Fruit fly (Drosophila melanogaster) whole organism, embryonic: ENCODE data around the gene dally.

ENCODE experiments used
- Adf1 ChIP-seq: fragments of 200-800 bp; sonication (Bioruptor generic); IDR thresholded peaks from 2 replicates; pipeline ENCODE4 v1.3.6; 2022; ENCODE audit warnings: missing biosample characterization, missing genetic modification characterization
- BtbVII ChIP-seq: fragments of 200-800 bp; sonication (Bioruptor generic); optimal IDR thresholded peaks from 3 replicates; lab custom pipeline; 2017; ENCODE audit warnings: missing biosample characterization, mild to moderate bottlenecking, missing genetic modification characterization
- CG10366 ChIP-seq: fragments of 200-800 bp; sonication (Bioruptor generic); IDR thresholded peaks from 2 replicates; pipeline ENCODE4 v1.3.6; 2022; ENCODE audit warnings: missing biosample characterization, missing genetic modification characterization
- CG12299 ChIP-seq: fragments of 200-800 bp; sonication (Bioruptor generic); optimal IDR thresholded peaks from 2 replicates; lab custom pipeline; 2018; ENCODE audit warnings: missing biosample characterization, mild to moderate bottlenecking, missing genetic modification characterization
- CG12769 ChIP-seq: fragments of 200-800 bp; sonication (Bioruptor generic); optimal IDR thresholded peaks from 2 replicates; lab custom pipeline; 2019; ENCODE audit warnings: missing biosample characterization, mild to moderate bottlenecking, missing genetic modification characterization, moderate library complexity
- CG15514 ChIP-seq: fragments of 200-800 bp; sonication (Bioruptor generic); optimal IDR thresholded peaks from 3 replicates; lab custom pipeline; 2017; ENCODE audit warnings: missing biosample characterization, missing genetic modification characterization, mild to moderate bottlenecking, moderate library complexity, missing genetic modification reagents
- CG16813 ChIP-seq: fragments of 200-800 bp; sonication (Bioruptor generic); IDR thresholded peaks from 3 replicates; pipeline ENCODE4 v1.3.6; 2022; ENCODE audit warnings: missing biosample characterization, missing genetic modification characterization; ENCODE audit not compliant: partially characterized antibody
- CG1832 ChIP-seq: fragments of 200-800 bp; sonication (Bioruptor generic); optimal IDR thresholded peaks from 2 replicates; lab custom pipeline; 2017; ENCODE audit warnings: missing biosample characterization, mild to moderate bottlenecking, missing genetic modification characterization, inconsistent platforms
- CG2875 ChIP-seq: fragments of 200-800 bp; sonication (Bioruptor generic); optimal IDR thresholded peaks from 2 replicates; lab custom pipeline; 2017; ENCODE audit warnings: missing biosample characterization, mild to moderate bottlenecking, missing genetic modification characterization, missing genetic modification reagents
- CG32772 ChIP-seq: fragments of 200-800 bp; sonication (Bioruptor generic); IDR thresholded peaks from 2 replicates; pipeline ENCODE4 v1.3.6; 2022; ENCODE audit warnings: missing biosample characterization, missing genetic modification characterization
- CG4424 ChIP-seq: fragments of 200-800 bp; sonication (Bioruptor generic); optimal IDR thresholded peaks from 3 replicates; lab custom pipeline; 2016; ENCODE audit warnings: missing biosample characterization, missing genetic modification characterization
- CG4820 ChIP-seq: fragments of 200-800 bp; sonication (Bioruptor generic); optimal IDR thresholded peaks from 3 replicates; lab custom pipeline; 2016; ENCODE audit warnings: missing biosample characterization, missing genetic modification characterization
- CG6175 ChIP-seq: fragments of 200-800 bp; sonication (Bioruptor generic); IDR thresholded peaks from 3 replicates; pipeline ENCODE4 v1.3.6; 2022; ENCODE audit warnings: missing biosample characterization, missing genetic modification characterization
- CG6765 ChIP-seq: fragments of 200-800 bp; sonication (Bioruptor generic); optimal IDR thresholded peaks from 3 replicates; lab custom pipeline; 2017; ENCODE audit warnings: missing biosample characterization, mild to moderate bottlenecking, missing genetic modification characterization
- CG8944 ChIP-seq: fragments of 200-800 bp; sonication (Bioruptor generic); optimal IDR thresholded peaks from 3 replicates; lab custom pipeline; 2016; ENCODE audit warnings: missing biosample characterization, missing genetic modification characterization
- CG9727 ChIP-seq: fragments of 200-800 bp; sonication (Bioruptor generic); optimal IDR thresholded peaks from 3 replicates; lab custom pipeline; 2017; ENCODE audit warnings: missing biosample characterization, mild to moderate bottlenecking, missing genetic modification characterization
- CTCF ChIP-seq: fragments of 200-800 bp; sonication (Bioruptor generic); optimal IDR thresholded peaks from 2 replicates; lab custom pipeline; 2017; ENCODE audit warnings: missing biosample characterization, mild to moderate bottlenecking, missing genetic modification characterization, moderate library complexity
- CrebB ChIP-seq: fragments of 200-800 bp; sonication (Bioruptor generic); optimal IDR thresholded peaks from 3 replicates; lab custom pipeline; 2018; ENCODE audit warnings: missing biosample characterization, mild to moderate bottlenecking, missing genetic modification characterization
- Dbx ChIP-seq: fragments of 200-800 bp; sonication (Bioruptor generic); IDR thresholded peaks from 3 replicates; pipeline ENCODE4 v1.3.6; 2022; ENCODE audit warnings: missing biosample characterization, missing genetic modification characterization
- Dp ChIP-seq: fragments of 200-800 bp; sonication (Bioruptor generic); optimal IDR thresholded peaks from 2 replicates; lab custom pipeline; 2018; ENCODE audit warnings: missing biosample characterization, mild to moderate bottlenecking, missing genetic modification characterization, moderate library complexity
- Dref ChIP-seq: fragments of 200-800 bp; sonication (Bioruptor generic); IDR thresholded peaks from 2 replicates; pipeline ENCODE4 v1.3.6; 2022; ENCODE audit warnings: missing biosample characterization, missing genetic modification characterization
- Drgx ChIP-seq: fragments of 200-800 bp; sonication (Bioruptor generic); IDR thresholded peaks from 2 replicates; pipeline ENCODE4 v1.3.6; 2022; ENCODE audit warnings: missing biosample characterization, missing genetic modification characterization
- Elba2 ChIP-seq: fragments of 200-800 bp; sonication (Bioruptor generic); optimal IDR thresholded peaks from 3 replicates; lab custom pipeline; 2016; ENCODE audit warnings: missing biosample characterization, missing genetic modification characterization
- Ets65A ChIP-seq: fragments of 200-800 bp; sonication (Bioruptor generic); peaks from one replicate; lab custom pipeline; 2016; ENCODE audit warnings: missing biosample characterization, missing genetic modification characterization
- Ets97D ChIP-seq: fragments of 200-800 bp; sonication (Bioruptor generic); optimal IDR thresholded peaks from 3 replicates; lab custom pipeline; 2016; ENCODE audit warnings: missing biosample characterization, missing genetic modification characterization
- Gsc ChIP-seq: fragments of 200-800 bp; sonication (Bioruptor generic); IDR thresholded peaks from 2 replicates; pipeline ENCODE4 v1.3.6; 2022; ENCODE audit warnings: missing biosample characterization, missing genetic modification characterization
- Gug ChIP-seq: fragments of 200-800 bp; sonication (Bioruptor generic); IDR thresholded peaks from 4 replicates; pipeline ENCODE4 v1.3.6; 2022; ENCODE audit warnings: missing biosample characterization, missing genetic modification characterization
- Med ChIP-seq: fragments of 200-800 bp; sonication (Bioruptor generic); peaks from one replicate; lab custom pipeline; 2016; ENCODE audit warnings: missing biosample characterization, missing genetic modification characterization, mild to moderate bottlenecking, inconsistent platforms, moderate library complexity
- NC2β ChIP-seq: fragments of 200-800 bp; sonication (Bioruptor generic); optimal IDR thresholded peaks from 2 replicates; lab custom pipeline; 2016; ENCODE audit warnings: missing biosample characterization, missing genetic modification characterization
- NFAT ChIP-seq: fragments of 200-800 bp; sonication (Bioruptor generic); IDR thresholded peaks from 2 replicates; pipeline ENCODE4 v1.3.6; 2022; ENCODE audit warnings: missing biosample characterization, missing genetic modification characterization
- Spps ChIP-seq: fragments of 200-800 bp; sonication (Bioruptor generic); optimal IDR thresholded peaks from 2 replicates; lab custom pipeline; 2018; ENCODE audit warnings: missing biosample characterization, mild to moderate bottlenecking, missing genetic modification characterization
- bcd ChIP-seq: fragments of 200-800 bp; sonication (Bioruptor generic); optimal IDR thresholded peaks from 2 replicates; lab custom pipeline; 2017; ENCODE audit warnings: missing biosample characterization, mild to moderate bottlenecking, missing genetic modification characterization
- cas ChIP-seq: fragments of 200-800 bp; sonication (Bioruptor generic); IDR thresholded peaks from 2 replicates; pipeline ENCODE4 v1.3.6; 2022; ENCODE audit warnings: missing biosample characterization, missing genetic modification characterization
- disco-r ChIP-seq: fragments of 200-800 bp; sonication (Bioruptor generic); optimal IDR thresholded peaks from 2 replicates; lab custom pipeline; 2016; ENCODE audit warnings: missing biosample characterization, missing genetic modification characterization
- eve ChIP-seq, 2 experiments: fragments of >200 bp; optimal IDR thresholded peaks; 2 replicates each; lab custom pipeline; 2017; ENCODE audit warnings: missing biosample characterization in 2 of 2, missing genetic modification characterization in 2 of 2
- hth ChIP-seq: fragments of >200 bp; optimal IDR thresholded peaks from 2 replicates; lab custom pipeline; 2017; ENCODE audit warnings: inconsistent platforms
- jumu ChIP-seq: fragments of 200-800 bp; sonication (Bioruptor generic); optimal IDR thresholded peaks from 3 replicates; lab custom pipeline; 2016; ENCODE audit warnings: missing biosample characterization, missing genetic modification characterization
- kah ChIP-seq: fragments of 200-800 bp; sonication (Bioruptor generic); optimal IDR thresholded peaks from 2 replicates; lab custom pipeline; 2018; ENCODE audit warnings: missing biosample characterization, mild to moderate bottlenecking, missing genetic modification characterization
- ken ChIP-seq: fragments of 200-800 bp; sonication (Bioruptor generic); IDR thresholded peaks from 3 replicates; pipeline ENCODE4 v1.3.6; 2022; ENCODE audit warnings: missing biosample characterization, missing genetic modification characterization
- knrl ChIP-seq: fragments of 200-800 bp; sonication (Bioruptor generic); IDR thresholded peaks from 3 replicates; pipeline ENCODE4 v1.3.6; 2022; ENCODE audit warnings: missing biosample characterization, missing genetic modification characterization; ENCODE audit not compliant: partially characterized antibody
- nom ChIP-seq: fragments of 200-800 bp; sonication (Bioruptor generic); optimal IDR thresholded peaks from 2 replicates; lab custom pipeline; 2017; ENCODE audit warnings: missing biosample characterization, missing genetic modification characterization, mild to moderate bottlenecking, moderate library complexity, missing genetic modification reagents
- pan ChIP-seq, 4 experiments: fragments of >200 bp in 3 of 4; fragments of 200-800 bp in 1 of 4; sonication (Bioruptor generic) in 1 of 4; optimal IDR thresholded peaks in 3 of 4; IDR thresholded peaks in 1 of 4; 2 replicates each; pipeline versions ENCODE4 v1.3.6 to Lab custom; 2017 to 2022; ENCODE audit warnings: missing biosample characterization in 2 of 4, missing genetic modification characterization in 2 of 4, mixed read lengths in 1 of 4
- pita ChIP-seq: fragments of 200-800 bp; sonication (Bioruptor generic); optimal IDR thresholded peaks from 2 replicates; lab custom pipeline; 2017; ENCODE audit warnings: missing biosample characterization, mild to moderate bottlenecking, missing genetic modification characterization
- sd ChIP-seq: fragments of 200-800 bp; sonication (Bioruptor generic); optimal IDR thresholded peaks from 3 replicates; lab custom pipeline; 2018; ENCODE audit warnings: missing biosample characterization, mild to moderate bottlenecking, missing genetic modification characterization, moderate library complexity
- so ChIP-seq: fragments of 200-800 bp; sonication (Bioruptor generic); IDR thresholded peaks from 3 replicates; pipeline ENCODE4 v1.3.6; 2022; ENCODE audit warnings: missing biosample characterization, missing genetic modification characterization
- toy ChIP-seq: fragments of 200-800 bp; sonication (Bioruptor generic); IDR thresholded peaks from 2 replicates; pipeline ENCODE4 v1.3.6; 2022; ENCODE audit warnings: missing biosample characterization, missing genetic modification characterization
- ttk ChIP-seq: fragments of 200-800 bp; sonication (Bioruptor generic); IDR thresholded peaks from 2 replicates; pipeline ENCODE4 v2.1.2; 2022; ENCODE audit warnings: missing biosample characterization, missing genetic modification characterization
- tup ChIP-seq: fragments of 200-800 bp; sonication (Bioruptor generic); optimal IDR thresholded peaks from 2 replicates; lab custom pipeline; 2016; ENCODE audit warnings: missing biosample characterization, mild to moderate bottlenecking, missing genetic modification characterization, moderate library complexity
- zf30C ChIP-seq: fragments of 200-800 bp; sonication (Bioruptor generic); optimal IDR thresholded peaks from 3 replicates; lab custom pipeline; 2018; ENCODE audit warnings: missing biosample characterization, mild to moderate bottlenecking, missing genetic modification characterization
- zfh1 ChIP-seq: fragments of 200-800 bp; sonication (Bioruptor generic); IDR thresholded peaks from 3 replicates; pipeline ENCODE4 v1.3.6; 2022; ENCODE audit warnings: missing biosample characterization, missing genetic modification characterization
- zfh2 ChIP-seq: fragments of 200-800 bp; sonication (Bioruptor generic); optimal IDR thresholded peaks from 2 replicates; lab custom pipeline; 2016; ENCODE audit warnings: missing biosample characterization, missing genetic modification characterization

dally gene

dm6 chr3L:8912332-8912731 lies 85.0 kb downstream of the dally start, which contains the start of the genes Tsp66E and mfr (continued):
- TF ChIP-seq CG6765 = peak; percentile 24
- no peak for TF ChIP-seq CG4424 (GFP tag; lab: Kevin White, UChicago)
- TF ChIP-seq Gsc (GFP tag; lab: Robert Waterston, UW) = no peak
- no peak for TF ChIP-seq CG32772 (GFP tag; lab: Robert Waterston, UW)
- no peak for TF ChIP-seq CG4820 (GFP tag; lab: Kevin White, UChicago)
- no peak for TF ChIP-seq disco-r (GFP tag; lab: Kevin White, UChicago)
- peak; percentile 3 for TF ChIP-seq Dp (GFP tag; lab: Kevin White, UChicago)
- TF ChIP-seq eve (GFP tag; optimal IDR thresholded peaks at IDR 0.05; lab: Kevin White, UChicago) = no peak
- TF ChIP-seq pan (optimal IDR thresholded peaks at IDR 0.05; lab: Kevin White, UChicago) = no peak
- peak in 1 of 2 experiments; percentile 31 for TF ChIP-seq pan (GFP tag; optimal IDR thresholded peaks at IDR 0.05 in 1 of 2, IDR thresholded peaks at IDR 0.05 in 1 of 2)
- TF ChIP-seq tup (GFP tag; lab: Kevin White, UChicago) = no peak
- no peak for TF ChIP-seq Elba2 (GFP tag; lab: Kevin White, UChicago)
- peak; percentile 2 for TF ChIP-seq zfh2 (GFP tag; lab: Kevin White, UChicago)
- TF ChIP-seq CG9727 = no peak
- peak; percentile 88 for TF ChIP-seq nom (GFP tag; lab: Kevin White, UChicago)
- TF ChIP-seq Med (GFP tag; lab: Kevin White, UChicago) = peak; percentile 93
- no peak for TF ChIP-seq bcd (GFP tag; lab: Kevin White, UChicago)
- TF ChIP-seq Dref = no peak
- TF ChIP-seq cas (GFP tag; lab: Robert Waterston, UW) = peak; percentile 9; the same call in 1 of the 2 replicates
- no peak for TF ChIP-seq NC2β
- TF ChIP-seq knrl (GFP tag; lab: Robert Waterston, UW) = no peak; the same call in 2 of the 3 replicates
- peak; percentile 58; the same call in 1 of the 3 replicates for TF ChIP-seq Dbx
- TF ChIP-seq ttk (GFP tag; lab: Robert Waterston, UW) = 0 out of 2 replicates have a peak, but pooled peaks have one; percentile 27
- TF ChIP-seq NFAT (GFP tag; lab: Robert Waterston, UW) = no peak
- TF ChIP-seq Gug (GFP tag; lab: Robert Waterston, UW) = 0 out of 4 replicates have a peak, but pooled peaks have one; percentile 1
- no peak for TF ChIP-seq CG10366
- no peak for TF ChIP-seq toy (GFP tag; lab: Robert Waterston, UW)
- peak; percentile 72 for TF ChIP-seq CTCF
- TF ChIP-seq so (GFP tag; lab: Robert Waterston, UW) = peak; percentile 30; the same call in 1 of the 3 replicates
- TF ChIP-seq ken (GFP tag; lab: Robert Waterston, UW) = 0 out of 3 replicates have a peak, but pooled peaks have one; percentile 34
- TF ChIP-seq CG6175 = peak; percentile 99
- TF ChIP-seq, all 482 proteins: peak for 79

dm6 chr3L:8913537-8914108 lies 86.3 kb downstream of the dally start:
- TF ChIP-seq BtbVII (GFP tag; lab: Kevin White, UChicago) = no peak
- TF ChIP-seq CG16813 (GFP tag; lab: Robert Waterston, UW) = no peak
- no peak for TF ChIP-seq CG8944
- no peak for TF ChIP-seq jumu
- TF ChIP-seq Spps (tag; lab: Kevin White, UChicago) = no peak
- peak; percentile 25; the same call in 1 of the 2 replicates for TF ChIP-seq Drgx (GFP tag; lab: Robert Waterston, UW)
- TF ChIP-seq eve (GFP tag; optimal IDR thresholded peaks at IDR 0.05; lab: Kevin White, UChicago) = no peak
- TF ChIP-seq Adf1 = no peak
- no peak for TF ChIP-seq CG15514
- no peak for TF ChIP-seq CrebB (tag; lab: Kevin White, UChicago)
- no peak for TF ChIP-seq hth
- TF ChIP-seq sd (tag; lab: Kevin White, UChicago) = no peak
- TF ChIP-seq pita (GFP tag; lab: Kevin White, UChicago) = no peak
- 0 out of 3 replicates have a peak, but pooled peaks have one; percentile 1 for TF ChIP-seq zfh1 (GFP tag; lab: Robert Waterston, UW)
- no peak for TF ChIP-seq zf30C (GFP tag; lab: Kevin White, UChicago)
- no peak for TF ChIP-seq Ets97D
- no peak for TF ChIP-seq Ets65A (GFP tag; lab: Kevin White, UChicago)
- no peak for TF ChIP-seq zfh2 (GFP tag; lab: Kevin White, UChicago)
- peak; percentile 66 for TF ChIP-seq CG12769 (tag; lab: Kevin White, UChicago)
- TF ChIP-seq CG2875 (GFP tag; lab: Kevin White, UChicago) = no peak
- no peak for TF ChIP-seq kah (GFP tag; lab: Kevin White, UChicago)
- TF ChIP-seq CG1832 (GFP tag; lab: Kevin White, UChicago) = peak; percentile 29
- peak; percentile 85 for TF ChIP-seq Elba2 (GFP tag; lab: Kevin White, UChicago)
- no peak for TF ChIP-seq CG12299 (tag; lab: Kevin White, UChicago)
